Fruit fly (Drosophila melanogaster): Measurements from ENCODE around the gene GCS2alpha.
"Not testable (repeated sequence)": the region's sequence is repeated elsewhere in the genome, so short reads cannot be mapped to it uniquely, and the experiment has no call there.

- TF ChIP-seq psq, OdsH, jim (GFP tag; optimal IDR thresholded peaks at IDR 0.05): not testable (repeated sequence)
Measured at dm6 chrX:21615139-21615538, 10.1 kb upstream of the GCS2alpha start, which contains the start of gene CG32820.

Data from whole organism, wandering third instar larva.